Fruit fly (Drosophila melanogaster) whole organism, embryonic: ENCODE measurements around the gene CG17190.

ENCODE experiments used
- Adf1 ChIP-seq: fragments of 200-800 bp; sonication (Bioruptor generic); IDR thresholded peaks from 2 replicates; pipeline ENCODE4 v1.3.6; 2022; ENCODE audit warnings: missing biosample characterization, missing genetic modification characterization
- C15 ChIP-seq: fragments of 200-800 bp; sonication (Bioruptor generic); IDR thresholded peaks from 3 replicates; pipeline ENCODE4 v1.3.6; 2022; ENCODE audit warnings: missing biosample characterization, missing genetic modification characterization
- CG10267 ChIP-seq: fragments of 200-800 bp; sonication (Bioruptor generic); optimal IDR thresholded peaks from 2 replicates; lab custom pipeline; 2018; ENCODE audit warnings: missing biosample characterization, mild to moderate bottlenecking, missing genetic modification characterization, moderate library complexity
- CG10959 ChIP-seq: fragments of 200-800 bp; sonication (Bioruptor generic); IDR thresholded peaks from 2 replicates; pipeline ENCODE4 v1.3.6; 2022; ENCODE audit warnings: missing biosample characterization, missing genetic modification characterization
- CG11085 ChIP-seq: fragments of 200-800 bp; sonication (Bioruptor generic); IDR thresholded peaks from 2 replicates; pipeline ENCODE4 v1.3.6; 2022; ENCODE audit warnings: missing biosample characterization, missing genetic modification characterization
- CG12769 ChIP-seq: fragments of 200-800 bp; sonication (Bioruptor generic); optimal IDR thresholded peaks from 2 replicates; lab custom pipeline; 2019; ENCODE audit warnings: missing biosample characterization, mild to moderate bottlenecking, missing genetic modification characterization, moderate library complexity
- CG13624 ChIP-seq: fragments of 200-800 bp; sonication (Bioruptor generic); optimal IDR thresholded peaks from 2 replicates; lab custom pipeline; 2016; ENCODE audit warnings: missing biosample characterization, missing genetic modification characterization
- CG17385 ChIP-seq: fragments of 200-800 bp; sonication (Bioruptor generic); optimal IDR thresholded peaks from 3 replicates; lab custom pipeline; 2018; ENCODE audit warnings: missing biosample characterization, mild to moderate bottlenecking, missing genetic modification characterization
- CG17802 ChIP-seq: fragments of 200-800 bp; sonication (Bioruptor generic); optimal IDR thresholded peaks from 2 replicates; lab custom pipeline; 2018; ENCODE audit warnings: missing biosample characterization, mild to moderate bottlenecking, missing genetic modification characterization, moderate library complexity
- CG17829 ChIP-seq: fragments of 200-800 bp; optimal IDR thresholded peaks from 2 replicates; lab custom pipeline; 2019; ENCODE audit warnings: missing biosample characterization, mild to moderate bottlenecking, missing genetic modification characterization, moderate library complexity
- CG18011 ChIP-seq: fragments of 200-800 bp; sonication (Bioruptor generic); optimal IDR thresholded peaks from 2 replicates; lab custom pipeline; 2017; ENCODE audit warnings: missing biosample characterization, missing genetic modification characterization, mild to moderate bottlenecking, moderate library complexity, missing genotype
- CG2120 ChIP-seq: fragments of 200-800 bp; sonication (Bioruptor generic); optimal IDR thresholded peaks from 3 replicates; lab custom pipeline; 2016; ENCODE audit warnings: missing biosample characterization, missing genetic modification characterization
- CG3065 ChIP-seq: fragments of 200-800 bp; sonication (Bioruptor generic); optimal IDR thresholded peaks from 2 replicates; lab custom pipeline; 2016; ENCODE audit warnings: missing biosample characterization, missing genetic modification characterization
- CG3281 ChIP-seq: fragments of 200-800 bp; sonication (Bioruptor generic); optimal IDR thresholded peaks from 3 replicates; lab custom pipeline; 2017; ENCODE audit warnings: missing biosample characterization, mild to moderate bottlenecking, missing genetic modification characterization
- CG6175 ChIP-seq: fragments of 200-800 bp; sonication (Bioruptor generic); IDR thresholded peaks from 3 replicates; pipeline ENCODE4 v1.3.6; 2022; ENCODE audit warnings: missing biosample characterization, missing genetic modification characterization
- CG8089 ChIP-seq: fragments of 200-800 bp; sonication (Bioruptor generic); optimal IDR thresholded peaks from 3 replicates; lab custom pipeline; 2016; ENCODE audit warnings: missing biosample characterization, missing genetic modification characterization
- CG8281 ChIP-seq: fragments of 200-800 bp; sonication (Bioruptor generic); optimal IDR thresholded peaks from 2 replicates; lab custom pipeline; 2018; ENCODE audit warnings: missing biosample characterization, mild to moderate bottlenecking, missing genetic modification characterization, moderate library complexity
- CG8388 ChIP-seq: fragments of 200-800 bp; sonication (Bioruptor generic); optimal IDR thresholded peaks from 2 replicates; lab custom pipeline; 2019; ENCODE audit warnings: missing biosample characterization, mild to moderate bottlenecking, missing genetic modification characterization, moderate library complexity
- CG9727 ChIP-seq: fragments of 200-800 bp; sonication (Bioruptor generic); optimal IDR thresholded peaks from 3 replicates; lab custom pipeline; 2017; ENCODE audit warnings: missing biosample characterization, mild to moderate bottlenecking, missing genetic modification characterization
- D19A ChIP-seq: fragments of 200-800 bp; optimal IDR thresholded peaks from 3 replicates; lab custom pipeline; 2019; ENCODE audit warnings: missing biosample characterization, mild to moderate bottlenecking, missing genetic modification characterization, moderate library complexity
- Dfd ChIP-seq, 2 experiments: fragments of >200 bp; optimal IDR thresholded peaks; 2 replicates each; lab custom pipeline; 2017; ENCODE audit warnings: missing biosample characterization in 2 of 2, missing genetic modification characterization in 2 of 2
- E2f2 ChIP-seq: fragments of 200-800 bp; sonication (Bioruptor generic); IDR thresholded peaks from 2 replicates; pipeline ENCODE4 v1.3.6; 2022; ENCODE audit warnings: missing biosample characterization, missing genetic modification characterization
- Eip74EF ChIP-seq, 2 experiments: fragments of 200-800 bp in 1 of 2; fragments of >200 bp in 1 of 2; sonication (Bioruptor generic) in 1 of 2; optimal IDR thresholded peaks; 2 replicates each; lab custom pipeline; 2017 to 2019; ENCODE audit warnings: missing biosample characterization in 2 of 2, missing genetic modification characterization in 2 of 2, mild to moderate bottlenecking in 1 of 2, moderate library complexity in 1 of 2
- Ets65A ChIP-seq: fragments of 200-800 bp; sonication (Bioruptor generic); peaks from one replicate; lab custom pipeline; 2016; ENCODE audit warnings: missing biosample characterization, missing genetic modification characterization
- HLH54F ChIP-seq: fragments of 200-800 bp; sonication (Bioruptor generic); optimal IDR thresholded peaks from 3 replicates; lab custom pipeline; 2016; ENCODE audit warnings: missing biosample characterization, missing genetic modification characterization
- Hey ChIP-seq: fragments of 200-800 bp; sonication (Bioruptor generic); optimal IDR thresholded peaks from 3 replicates; lab custom pipeline; 2018; ENCODE audit warnings: missing biosample characterization, mild to moderate bottlenecking, missing genetic modification characterization
- Med ChIP-seq: fragments of 200-800 bp; sonication (Bioruptor generic); peaks from one replicate; lab custom pipeline; 2016; ENCODE audit warnings: missing biosample characterization, missing genetic modification characterization, mild to moderate bottlenecking, inconsistent platforms, moderate library complexity
- NC2β ChIP-seq: fragments of 200-800 bp; sonication (Bioruptor generic); optimal IDR thresholded peaks from 2 replicates; lab custom pipeline; 2016; ENCODE audit warnings: missing biosample characterization, missing genetic modification characterization
- Poxn ChIP-seq: fragments of 200-800 bp; sonication (Bioruptor generic); IDR thresholded peaks from 2 replicates; pipeline ENCODE4 v1.3.6; 2022; ENCODE audit warnings: missing biosample characterization, missing genetic modification characterization
- Side ChIP-seq: fragments of 200-800 bp; sonication (Bioruptor generic); optimal IDR thresholded peaks from 2 replicates; lab custom pipeline; 2016; ENCODE audit warnings: missing biosample characterization, missing genetic modification characterization
- Ssrp ChIP-seq: fragments of 200-800 bp; sonication (Bioruptor generic); optimal IDR thresholded peaks from 2 replicates; lab custom pipeline; 2018; ENCODE audit warnings: missing biosample characterization, mild to moderate bottlenecking, missing genetic modification characterization, moderate library complexity
- TFAM ChIP-seq: fragments of 200-800 bp; sonication (Bioruptor generic); optimal IDR thresholded peaks from 2 replicates; lab custom pipeline; 2017; ENCODE audit warnings: missing biosample characterization, missing genetic modification characterization, inconsistent platforms
- Xbp1 ChIP-seq: fragments of 200-800 bp; sonication (Bioruptor generic); optimal IDR thresholded peaks from 3 replicates; lab custom pipeline; 2016; ENCODE audit warnings: missing biosample characterization, mild to moderate bottlenecking, missing genetic modification characterization
- ac ChIP-seq: fragments of 200-800 bp; sonication (Bioruptor generic); optimal IDR thresholded peaks from 3 replicates; lab custom pipeline; 2017; ENCODE audit warnings: missing biosample characterization, mild to moderate bottlenecking, missing genetic modification characterization
- cwo ChIP-seq: fragments of 200-800 bp; sonication (Bioruptor generic); optimal IDR thresholded peaks from 3 replicates; lab custom pipeline; 2017; ENCODE audit warnings: missing biosample characterization, missing genetic modification characterization, mild to moderate bottlenecking, moderate library complexity, missing genetic modification reagents
- dati ChIP-seq: fragments of 200-800 bp; sonication (Bioruptor generic); IDR thresholded peaks from 2 replicates; pipeline ENCODE4 v1.3.6; 2022; ENCODE audit warnings: missing biosample characterization, missing genetic modification characterization
- dimm ChIP-seq: fragments of 200-800 bp; sonication (Bioruptor generic); IDR thresholded peaks from 2 replicates; pipeline ENCODE4 v1.3.6; 2022; ENCODE audit warnings: missing biosample characterization, missing genetic modification characterization
- fd64A ChIP-seq: fragments of 200-800 bp; sonication (Bioruptor generic); optimal IDR thresholded peaks from 3 replicates; lab custom pipeline; 2018; ENCODE audit warnings: missing biosample characterization, mild to moderate bottlenecking, missing genetic modification characterization
- fru ChIP-seq: fragments of >200 bp; optimal IDR thresholded peaks from 2 replicates; lab custom pipeline; 2017
- grau ChIP-seq: fragments of 200-800 bp; optimal IDR thresholded peaks from 3 replicates; lab custom pipeline; 2019; ENCODE audit warnings: missing biosample characterization, mild to moderate bottlenecking, missing genetic modification characterization, moderate library complexity
- grn ChIP-seq: fragments of 200-800 bp; sonication (Bioruptor generic); optimal IDR thresholded peaks from 3 replicates; lab custom pipeline; 2017; ENCODE audit warnings: missing biosample characterization, missing genetic modification characterization
- odd ChIP-seq: fragments of 200-800 bp; sonication (Bioruptor generic); optimal IDR thresholded peaks from 2 replicates; lab custom pipeline; 2017; ENCODE audit warnings: missing biosample characterization, mild to moderate bottlenecking, missing genetic modification characterization
- org-1 ChIP-seq: fragments of 200-800 bp; sonication (Bioruptor generic); optimal IDR thresholded peaks from 2 replicates; lab custom pipeline; 2017; ENCODE audit warnings: missing biosample characterization, missing genetic modification characterization
- ranshi ChIP-seq: fragments of 200-800 bp; sonication (Bioruptor generic); IDR thresholded peaks from 2 replicates; pipeline ENCODE4 v1.3.6; 2022; ENCODE audit warnings: missing biosample characterization, missing genetic modification characterization
- sd ChIP-seq: fragments of 200-800 bp; sonication (Bioruptor generic); optimal IDR thresholded peaks from 3 replicates; lab custom pipeline; 2018; ENCODE audit warnings: missing biosample characterization, mild to moderate bottlenecking, missing genetic modification characterization, moderate library complexity
- sim ChIP-seq: fragments of 200-800 bp; sonication (Bioruptor generic); IDR thresholded peaks from 2 replicates; pipeline ENCODE4 v1.3.6; 2022; ENCODE audit warnings: missing biosample characterization, missing genetic modification characterization
- sr ChIP-seq: fragments of 200-800 bp; sonication (Bioruptor generic); IDR thresholded peaks from 3 replicates; pipeline ENCODE4 v1.3.6; 2022; ENCODE audit warnings: missing biosample characterization, missing genetic modification characterization
- ssp ChIP-seq: fragments of 200-800 bp; sonication (Bioruptor generic); IDR thresholded peaks from 2 replicates; pipeline ENCODE4 v1.3.6; 2022; ENCODE audit warnings: missing biosample characterization, missing genetic modification characterization
- tna ChIP-seq: fragments of 200-800 bp; sonication (Bioruptor generic); IDR thresholded peaks from 2 replicates; pipeline ENCODE4 v1.3.6; 2022; ENCODE audit warnings: missing biosample characterization, missing genetic modification characterization; ENCODE audit not compliant: partially characterized antibody
- vvl ChIP-seq: fragments of 200-800 bp; sonication (Bioruptor generic); IDR thresholded peaks from 2 replicates; pipeline ENCODE4 v1.3.6; 2022; ENCODE audit warnings: missing biosample characterization, missing genetic modification characterization
- zf30C ChIP-seq: fragments of 200-800 bp; sonication (Bioruptor generic); optimal IDR thresholded peaks from 3 replicates; lab custom pipeline; 2018; ENCODE audit warnings: missing biosample characterization, mild to moderate bottlenecking, missing genetic modification characterization

CG17190 gene

DNA sequence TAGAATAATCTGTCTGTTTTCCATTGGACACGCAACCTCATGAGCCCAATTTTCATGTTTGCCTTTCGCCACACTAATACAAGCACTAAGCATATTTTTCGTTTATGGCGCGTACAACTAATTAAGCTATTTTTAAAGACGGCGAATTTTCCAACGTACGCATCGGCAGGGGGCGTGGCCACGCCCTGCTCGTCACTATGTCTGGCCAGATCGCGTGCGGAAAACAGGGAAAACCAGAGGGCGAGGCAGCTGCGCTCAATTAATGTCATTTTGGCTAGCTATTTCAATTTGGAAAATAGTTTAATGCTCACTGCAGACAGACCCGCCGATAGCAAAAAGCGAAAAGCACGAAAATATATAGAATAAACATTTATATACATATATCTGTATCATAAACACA is 8.6 kb downstream of the CG17190 start:
- TF ChIP-seq sr (GFP tag; lab: Robert Waterston, UW) (peak; percentile 31; the same call in 1 of the 3 replicates), CG11085 (GFP tag; lab: Robert Waterston, UW) (no peak), sd (tag; lab: Kevin White, UChicago) (peak; percentile 69), cwo (peak; percentile 36), Ets65A (GFP tag; lab: Kevin White, UChicago) (peak; percentile 62), CG12769 (tag; lab: Kevin White, UChicago) (peak; percentile 62), Med (peak; percentile 79), CG3065 (GFP tag; lab: Kevin White, UChicago) (peak; percentile 15), tna (GFP tag; lab: Robert Waterston, UW) (no peak)

DNA sequence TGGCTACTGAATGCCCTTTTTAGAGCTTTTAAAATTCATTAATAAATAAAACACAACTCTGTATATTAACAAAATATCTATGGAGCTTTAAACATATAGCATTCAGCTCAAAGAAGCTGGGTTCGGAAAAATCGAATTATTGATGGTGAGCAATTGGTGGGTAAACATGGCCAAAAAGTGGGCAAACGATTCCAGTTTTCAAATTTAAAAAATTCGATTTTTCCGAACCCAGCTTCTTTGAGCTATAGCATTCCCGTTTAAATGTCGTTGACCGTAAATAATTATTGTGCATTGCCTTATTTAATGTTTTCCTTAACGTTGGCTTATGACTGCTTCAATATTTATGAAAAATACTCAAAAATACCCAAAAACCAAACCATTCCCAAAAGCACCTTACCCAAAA is 11.7 kb downstream of the CG17190 start:
- TF ChIP-seq vvl (GFP tag; lab: Robert Waterston, UW): no peak
- TF ChIP-seq CG2120 (GFP tag; lab: Kevin White, UChicago): peak; percentile 11
- no peak for TF ChIP-seq Xbp1 (GFP tag; lab: Kevin White, UChicago)
- TF ChIP-seq CG18011 (GFP tag; lab: Kevin White, UChicago): no peak
- no peak for TF ChIP-seq CG10959 (GFP tag; lab: Robert Waterston, UW)
- TF ChIP-seq Hey (tag; lab: Kevin White, UChicago): no peak
- no peak for TF ChIP-seq CG17829 (tag; lab: Kevin White, UChicago)
- no peak for TF ChIP-seq CG8281 (tag; lab: Kevin White, UChicago)
- peak; percentile 9 for TF ChIP-seq grau (tag; lab: Kevin White, UChicago)
- no peak for TF ChIP-seq sr (GFP tag; lab: Robert Waterston, UW)
- no peak for TF ChIP-seq ssp (GFP tag; lab: Robert Waterston, UW)
- TF ChIP-seq CG17385: no peak
- TF ChIP-seq dati: no peak
- no peak for TF ChIP-seq HLH54F
- TF ChIP-seq Eip74EF (GFP tag; optimal IDR thresholded peaks at IDR 0.05; lab: Kevin White, UChicago): no peak
- TF ChIP-seq sim: no peak
- no peak for TF ChIP-seq CG8388 (GFP tag; lab: Kevin White, UChicago)
- TF ChIP-seq grn (GFP tag; lab: Kevin White, UChicago): no peak
- TF ChIP-seq fd64A (GFP tag; lab: Kevin White, UChicago): no peak
- no peak for TF ChIP-seq TFAM (GFP tag; lab: Kevin White, UChicago)
- no peak for TF ChIP-seq zf30C (GFP tag; lab: Kevin White, UChicago)
- TF ChIP-seq Poxn (GFP tag; lab: Robert Waterston, UW): no peak
- TF ChIP-seq CG8089 (GFP tag; lab: Kevin White, UChicago): no peak
- no peak for TF ChIP-seq odd
- no peak for TF ChIP-seq Dfd (GFP tag; optimal IDR thresholded peaks at IDR 0.05; lab: Kevin White, UChicago)
- TF ChIP-seq CG17802 (tag; lab: Kevin White, UChicago): no peak
- no peak for TF ChIP-seq CG13624
- TF ChIP-seq CG9727 (GFP tag; lab: Kevin White, UChicago): no peak
- TF ChIP-seq Ssrp (tag; lab: Kevin White, UChicago): no peak
- peak; percentile 2 for TF ChIP-seq CG10267 (tag; lab: Kevin White, UChicago)
- no peak for TF ChIP-seq Adf1 (GFP tag; lab: Robert Waterston, UW)
- no peak for TF ChIP-seq NC2β (GFP tag; lab: Kevin White, UChicago)
- no peak for TF ChIP-seq CG6175 (GFP tag; lab: Robert Waterston, UW)
- no peak for TF ChIP-seq org-1 (GFP tag; lab: Kevin White, UChicago)
- no peak for TF ChIP-seq ac
- TF ChIP-seq Side: no peak
- TF ChIP-seq fru (lab: Kevin White, UChicago): no peak
- TF ChIP-seq E2f2 (GFP tag; lab: Robert Waterston, UW): no peak
- TF ChIP-seq C15 (GFP tag; lab: Robert Waterston, UW): no peak
- no peak for TF ChIP-seq ranshi
- peak; percentile 89 for TF ChIP-seq D19A
- TF ChIP-seq dimm (GFP tag; lab: Robert Waterston, UW): no peak
- no peak for TF ChIP-seq CG3281 (GFP tag; lab: Kevin White, UChicago)
